Fruit fly (Drosophila melanogaster): ENCODE results near the gene Myo95E.

- TF ChIP-seq EcR (GFP tag; optimal IDR thresholded peaks at IDR 0.05) (no peak), psq (optimal IDR thresholded peaks at IDR 0.05) (no peak)
These were observed 24.9 kb upstream of the Myo95E start, which contains the start of gene mora for dm6 chr3R:24186188-24186587.
